Fruit fly (Drosophila melanogaster): Measurements from ENCODE around the gene CG14423.

The CG14423 gene

DNA sequence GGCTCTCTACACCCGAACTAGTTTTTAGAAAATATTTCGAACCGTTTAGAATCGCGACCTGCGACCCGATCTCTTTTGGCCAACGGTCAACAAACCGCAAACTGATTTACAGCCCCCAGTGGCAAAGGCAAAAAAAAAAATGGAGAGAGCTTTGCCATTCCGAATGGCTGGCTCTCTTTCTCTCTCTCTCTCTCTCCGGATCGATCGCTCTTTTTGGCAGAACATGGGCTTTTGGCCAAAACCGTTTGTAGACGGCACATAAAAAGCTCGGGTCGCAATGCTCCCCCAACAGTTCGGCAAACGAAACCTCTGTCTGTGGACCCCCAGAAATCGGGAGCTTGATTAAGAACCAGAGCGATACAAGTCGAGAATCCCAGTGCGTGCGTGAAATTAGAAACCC, 15.7 kb upstream of the CG14423 start, which contains the start of gene CG32793:
Gene CG32793 (plus strand): TSS at position 301 of the 400 bp plus-strand sequence.
- TF ChIP-seq bab1 (GFP tag; optimal IDR thresholded peaks at IDR 0.05) (no peak), tj (GFP tag; optimal IDR thresholded peaks at IDR 0.05) (no peak), CG5204 (GFP tag; optimal IDR thresholded peaks at IDR 0.05) (no peak), CG7045 (GFP tag; optimal IDR thresholded peaks at IDR 0.05) (no peak), Hr96 (GFP tag; optimal IDR thresholded peaks at IDR 0.05) (no peak), CG1620 (GFP tag; optimal IDR thresholded peaks at IDR 0.05) (no peak), toe (GFP tag; optimal IDR thresholded peaks at IDR 0.05) (no peak), CG14711 (tag; optimal IDR thresholded peaks at IDR 0.05) (no peak), pad (GFP tag; optimal IDR thresholded peaks at IDR 0.05) (no peak), Mnt (GFP tag; optimal IDR thresholded peaks at IDR 0.05) (no peak), CG7101 (tag; optimal IDR thresholded peaks at IDR 0.05) (no peak), CG33017 (tag; optimal IDR thresholded peaks at IDR 0.05) (no peak), CG11617 (GFP tag; optimal IDR thresholded peaks at IDR 0.05) (no peak), kay (GFP tag; ENCODE audit: borderline replicate concordance) (no peak), cnc (optimal IDR thresholded peaks at IDR 0.05) (no peak), ovo (GFP tag; optimal IDR thresholded peaks at IDR 0.05) (no peak), CG12768 (GFP tag; optimal IDR thresholded peaks at IDR 0.05) (no peak)

dm6 chrX:2934827-2935226, 10.4 kb upstream of the CG14423 start, which contains the start of gene CG3592:
CG3592 (plus strand) TSS chrX:2935127.
- no peak for TF ChIP-seq cnc (optimal IDR thresholded peaks at IDR 0.05)
- TF ChIP-seq toe (GFP tag; optimal IDR thresholded peaks at IDR 0.05), result no peak
- TF ChIP-seq CG12768 (GFP tag; optimal IDR thresholded peaks at IDR 0.05), result no peak

- TF ChIP-seq toe (GFP tag; optimal IDR thresholded peaks at IDR 0.05) (no peak), pad (GFP tag; optimal IDR thresholded peaks at IDR 0.05) (no peak), Hr96 (GFP tag; optimal IDR thresholded peaks at IDR 0.05) (no peak), Crg-1 (GFP tag; optimal IDR thresholded peaks at IDR 0.05) (no peak), CG33017 (tag; optimal IDR thresholded peaks at IDR 0.05) (no peak), kay (GFP tag; ENCODE audit: borderline replicate concordance) (no peak), CG7101 (tag; optimal IDR thresholded peaks at IDR 0.05) (no peak), tj (GFP tag; optimal IDR thresholded peaks at IDR 0.05) (no peak), CG14711 (tag; optimal IDR thresholded peaks at IDR 0.05) (no peak), CG12768 (GFP tag; optimal IDR thresholded peaks at IDR 0.05) (no peak), cic (GFP tag; optimal IDR thresholded peaks at IDR 0.05) (no peak), CG5204 (GFP tag; optimal IDR thresholded peaks at IDR 0.05) (no peak), ovo (GFP tag; optimal IDR thresholded peaks at IDR 0.05) (no peak), CG1620 (GFP tag; optimal IDR thresholded peaks at IDR 0.05) (no peak), bab1 (GFP tag; optimal IDR thresholded peaks at IDR 0.05) (no peak), Clk (GFP tag; optimal IDR thresholded peaks at IDR 0.05) (no peak)
Measured at dm6 chrX:2936727-2937126, 8.5 kb upstream of the CG14423 start, which contains the start of gene CG3598. CG3598 (plus strand) TSS chrX:2937027.

- no peak for TF ChIP-seq CG12768 (GFP tag; optimal IDR thresholded peaks at IDR 0.05)
- no peak for TF ChIP-seq CG5204 (GFP tag; optimal IDR thresholded peaks at IDR 0.05)
- TF ChIP-seq CG33017 (tag; optimal IDR thresholded peaks at IDR 0.05), result no peak
- no peak for TF ChIP-seq cnc (optimal IDR thresholded peaks at IDR 0.05)
- no peak for TF ChIP-seq tj (GFP tag; optimal IDR thresholded peaks at IDR 0.05)
- TF ChIP-seq Mnt (GFP tag; optimal IDR thresholded peaks at IDR 0.05), result no peak
- TF ChIP-seq Crg-1 (GFP tag; optimal IDR thresholded peaks at IDR 0.05), result no peak
Measured at dm6 chrX:2938556-2938955, 6.6 kb upstream of the CG14423 start, which contains the start of gene CG14420. CG14420 (plus strand) TSS chrX:2938856.

- TF ChIP-seq bab1 (GFP tag; optimal IDR thresholded peaks at IDR 0.05), result no peak
- TF ChIP-seq CG14711 (tag; optimal IDR thresholded peaks at IDR 0.05), result no peak
- TF ChIP-seq cic (GFP tag; optimal IDR thresholded peaks at IDR 0.05), result no peak
Measured at dm6 chrX:2941108-2941507, 4.1 kb upstream of the CG14423 start, which contains the start of gene CG14421. CG14421 (plus strand) TSS chrX:2941408.

DNA sequence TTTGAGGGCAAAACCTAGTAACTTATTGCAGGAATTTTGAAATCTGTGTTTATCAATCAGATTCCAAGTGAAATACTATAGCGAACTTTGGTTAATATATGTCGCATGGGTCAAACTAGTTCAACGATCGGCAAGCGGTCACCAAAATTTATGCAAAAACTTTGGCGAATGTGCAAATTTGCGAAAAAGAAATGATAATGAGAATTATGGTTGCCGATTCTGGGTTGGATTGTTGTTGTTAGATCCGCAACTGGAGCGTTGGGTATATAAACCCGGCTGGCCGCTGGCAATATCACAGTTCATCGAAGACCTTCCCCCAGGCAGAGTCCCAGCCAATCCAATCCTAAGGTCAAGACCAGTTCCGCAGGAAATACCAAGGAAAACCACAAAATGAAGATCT, 2.1 kb upstream of the CG14423 start, which contains the start of gene CG14422:
Gene CG14422 (plus strand): TSS at position 301 of the 400 bp plus-strand sequence.
- TF ChIP-seq bab1 (GFP tag; optimal IDR thresholded peaks at IDR 0.05) (no peak), toe (GFP tag; optimal IDR thresholded peaks at IDR 0.05) (no peak), Hr96 (GFP tag; optimal IDR thresholded peaks at IDR 0.05) (no peak), Crg-1 (GFP tag; optimal IDR thresholded peaks at IDR 0.05) (no peak), cic (GFP tag; optimal IDR thresholded peaks at IDR 0.05) (no peak), pad (GFP tag; optimal IDR thresholded peaks at IDR 0.05) (no peak), CG1620 (GFP tag; optimal IDR thresholded peaks at IDR 0.05) (no peak), cnc (optimal IDR thresholded peaks at IDR 0.05) (no peak), tj (GFP tag; optimal IDR thresholded peaks at IDR 0.05) (no peak)

dm6 chrX:2946794-2947193, 1.6 kb downstream of the CG14423 start, which contains the start of gene CG17959:
CG17959 (plus strand) TSS chrX:2947094.
- TF ChIP-seq toe (GFP tag; optimal IDR thresholded peaks at IDR 0.05), result no peak

DNA sequence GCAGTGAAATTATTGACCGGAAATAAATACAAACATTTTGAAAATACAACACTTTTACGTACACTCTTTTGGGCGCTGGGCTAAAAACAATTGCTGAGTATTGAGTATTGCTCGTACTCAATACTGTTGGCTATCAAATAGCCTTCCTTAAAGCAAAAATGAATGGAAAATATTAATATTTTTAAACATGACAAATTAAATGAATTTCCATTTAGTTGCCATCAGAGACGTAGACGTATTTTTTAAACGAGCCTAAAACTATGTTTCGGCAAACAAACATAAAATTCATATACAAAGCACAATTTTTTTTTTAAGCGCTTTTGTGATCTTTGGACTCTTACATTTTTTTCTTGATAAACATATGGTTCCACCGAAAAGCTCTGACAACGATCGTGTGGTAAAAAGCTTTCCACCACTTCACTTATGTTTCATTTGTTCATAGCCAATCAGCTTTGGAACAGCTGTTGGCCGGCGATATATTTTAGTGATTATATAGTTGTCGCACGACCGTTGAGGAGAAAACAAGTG, 2.4 kb downstream of the CG14423 start, which contains the start of gene CG3603:
Gene CG3603 (plus strand): TSS at position 490 of the 528 bp plus-strand sequence.
- TF ChIP-seq CG33017 (tag; optimal IDR thresholded peaks at IDR 0.05), result no peak
- peak; percentile 55 for TF ChIP-seq tj (GFP tag; optimal IDR thresholded peaks at IDR 0.05)
- TF ChIP-seq toe (GFP tag; optimal IDR thresholded peaks at IDR 0.05), result peak; percentile 50
- TF ChIP-seq CG1620 (GFP tag; optimal IDR thresholded peaks at IDR 0.05), result no peak
- no peak for TF ChIP-seq CG7101 (tag; optimal IDR thresholded peaks at IDR 0.05)
- TF ChIP-seq Clk (GFP tag; optimal IDR thresholded peaks at IDR 0.05), result no peak
- TF ChIP-seq ovo (GFP tag; optimal IDR thresholded peaks at IDR 0.05), result peak; percentile 5
- peak; percentile 45 for TF ChIP-seq CG11617 (GFP tag; optimal IDR thresholded peaks at IDR 0.05)
- TF ChIP-seq CG12768 (GFP tag; optimal IDR thresholded peaks at IDR 0.05), result peak; percentile 55
- TF ChIP-seq CG14711 (tag; optimal IDR thresholded peaks at IDR 0.05), result peak; percentile 44
- TF ChIP-seq cnc (optimal IDR thresholded peaks at IDR 0.05), result no peak
- TF ChIP-seq Hr96 (GFP tag; optimal IDR thresholded peaks at IDR 0.05), result peak; percentile 73
- TF ChIP-seq pad (GFP tag; optimal IDR thresholded peaks at IDR 0.05), result no peak
- peak; percentile 93 for TF ChIP-seq kay (GFP tag; ENCODE audit: borderline replicate concordance)
- TF ChIP-seq bab1 (GFP tag; optimal IDR thresholded peaks at IDR 0.05), result peak; percentile 56
